Fruit fly (Drosophila melanogaster): ENCODE measurements around the gene CG7059.

The CG7059 gene

DNA sequence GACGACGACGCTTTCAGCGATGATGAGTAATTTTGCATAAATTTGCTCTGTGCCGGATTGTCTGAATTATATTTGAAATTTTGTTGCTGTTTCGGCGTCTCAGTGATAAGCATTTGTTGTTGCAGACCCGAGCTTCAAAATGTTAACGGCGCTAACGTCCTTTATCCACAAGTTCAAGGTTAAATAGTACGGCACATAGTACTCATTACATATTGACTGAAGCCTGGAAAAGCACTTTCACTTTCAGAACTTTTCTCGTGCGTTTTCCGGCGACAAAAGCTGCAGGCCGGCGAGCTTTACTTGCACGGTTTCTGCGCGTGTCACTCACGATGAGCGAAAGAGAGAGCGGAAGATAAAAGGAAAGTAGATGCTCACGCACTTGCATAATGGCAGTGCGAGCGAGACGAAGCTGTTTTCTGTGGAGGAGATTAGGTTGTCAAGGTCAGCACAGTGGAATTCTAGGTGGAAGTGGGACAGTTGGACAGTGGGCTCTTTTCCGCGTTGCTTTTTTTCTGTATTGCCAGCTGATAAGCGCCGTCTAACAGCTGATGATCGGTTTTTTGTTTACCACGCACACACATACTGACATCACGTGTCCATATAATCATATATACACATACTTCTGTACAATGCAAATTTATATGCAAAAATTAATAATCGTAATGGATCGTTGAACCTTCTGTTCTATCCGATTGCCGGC lies 21.4 kb upstream of the CG7059 start (continued):
- no peak for TF ChIP-seq B-H2 (GFP tag; optimal IDR thresholded peaks at IDR 0.05)
- no peak for TF ChIP-seq CG1647 (GFP tag; optimal IDR thresholded peaks at IDR 0.05)
- TF ChIP-seq lab (GFP tag; optimal IDR thresholded peaks at IDR 0.05) = no peak
- TF ChIP-seq CG7839 (tag; optimal IDR thresholded peaks at IDR 0.05) = no peak
- TF ChIP-seq ERR (GFP tag; optimal IDR thresholded peaks at IDR 0.05) = peak; percentile 93
- TF ChIP-seq ato (GFP tag; IDR thresholded peaks at IDR 0.05; ENCODE audit: partially characterized antibody) = 0 out of 2 replicates have a peak, but pooled peaks have one; percentile 39
- TF ChIP-seq Xrp1 (GFP tag; IDR thresholded peaks at IDR 0.05) = no peak
- TF ChIP-seq vnd (GFP tag; IDR thresholded peaks at IDR 0.05; ENCODE audit: partially characterized antibody) = peak; percentile 60
- TF ChIP-seq CG8290 (GFP tag; optimal IDR thresholded peaks at IDR 0.05) = no peak
- peak in 1 of 2 experiments; percentile 33 for TF ChIP-seq CG8290 (tag; optimal IDR thresholded peaks at IDR 0.05)
- TF ChIP-seq ems (GFP tag; optimal IDR thresholded peaks at IDR 0.05) = no peak
- TF ChIP-seq schlank (tag; optimal IDR thresholded peaks at IDR 0.05) = no peak
- TF ChIP-seq fd64A (GFP tag; optimal IDR thresholded peaks at IDR 0.05) = no peak
- no peak for TF ChIP-seq gce (GFP tag; IDR thresholded peaks at IDR 0.05)
- no peak for TF ChIP-seq CG1792 (GFP tag; optimal IDR thresholded peaks at IDR 0.05)
- TF ChIP-seq CG17912 (GFP tag; optimal IDR thresholded peaks at IDR 0.05) = peak; percentile 6
- TF ChIP-seq CG3838 (GFP tag; optimal IDR thresholded peaks at IDR 0.05) = no peak
- TF ChIP-seq gcm (GFP tag; optimal IDR thresholded peaks at IDR 0.05) = no peak
- no peak for TF ChIP-seq az2 (GFP tag; optimal IDR thresholded peaks at IDR 0.05)
- no peak for TF ChIP-seq Vsx1 (GFP tag; optimal IDR thresholded peaks at IDR 0.05)
- TF ChIP-seq Side (GFP tag; optimal IDR thresholded peaks at IDR 0.05) = no peak
- no peak for TF ChIP-seq CG7372 (GFP tag; IDR thresholded peaks at IDR 0.05)
- no peak for TF ChIP-seq lilli (GFP tag; optimal IDR thresholded peaks at IDR 0.05)
- TF ChIP-seq CG6654 (GFP tag; optimal IDR thresholded peaks at IDR 0.05) = peak; percentile 2
- TF ChIP-seq CG9215 (GFP tag; IDR thresholded peaks at IDR 0.05) = no peak
- TF ChIP-seq lola (GFP tag; optimal IDR thresholded peaks at IDR 0.05) = peak in 1 of 3 experiments; percentile 27
- no peak for TF ChIP-seq ab (GFP tag; optimal IDR thresholded peaks at IDR 0.05)
- TF ChIP-seq ara (GFP tag; IDR thresholded peaks at IDR 0.05) = peak; percentile 10; the same call in 1 of the 2 replicates
- TF ChIP-seq ro (GFP tag; IDR thresholded peaks at IDR 0.05) = no peak
- TF ChIP-seq CG12071 (GFP tag; optimal IDR thresholded peaks at IDR 0.05) = peak; percentile 8
- no peak for TF ChIP-seq CG10979 (tag; optimal IDR thresholded peaks at IDR 0.05)
- TF ChIP-seq PHDP (tag; optimal IDR thresholded peaks at IDR 0.05) = no peak
- no peak for TF ChIP-seq kni (GFP tag; optimal IDR thresholded peaks at IDR 0.05)
- TF ChIP-seq amos (GFP tag; IDR thresholded peaks at IDR 0.05; ENCODE audit: partially characterized antibody) = peak; percentile 38; the same call in 1 of the 2 replicates
- peak; percentile 40; the same call in 1 of the 3 replicates for TF ChIP-seq Doc3 (GFP tag; IDR thresholded peaks at IDR 0.05; ENCODE audit: partially characterized antibody)
- TF ChIP-seq oc (tag; optimal IDR thresholded peaks at IDR 0.05) = peak; percentile 72
- no peak for TF ChIP-seq fu2 (GFP tag; optimal IDR thresholded peaks at IDR 0.05)
- peak; percentile 38 for TF ChIP-seq abd-A (tag; optimal IDR thresholded peaks at IDR 0.05)
- no peak for TF ChIP-seq Nf-YB (GFP tag; optimal IDR thresholded peaks at IDR 0.05)
- TF ChIP-seq sens (GFP tag) = no peak
- no peak for TF ChIP-seq crc (GFP tag; optimal IDR thresholded peaks at IDR 0.05)
- TF ChIP-seq sob (GFP tag; IDR thresholded peaks at IDR 0.05) = 0 out of 2 replicates have a peak, but pooled peaks have one; percentile 27
- no peak for TF ChIP-seq odd (GFP tag; optimal IDR thresholded peaks at IDR 0.05)
- TF ChIP-seq ken (GFP tag; IDR thresholded peaks at IDR 0.05) = 0 out of 3 replicates have a peak, but pooled peaks have one; percentile 29
- peak; percentile 97 for TF ChIP-seq CG4707 (GFP tag; optimal IDR thresholded peaks at IDR 0.05)
- TF ChIP-seq Bteb2 (GFP tag; optimal IDR thresholded peaks at IDR 0.05) = no peak
- TF ChIP-seq inv (GFP tag; IDR thresholded peaks at IDR 0.05; ENCODE audit: partially characterized antibody) = no peak
- no peak for TF ChIP-seq yki (optimal IDR thresholded peaks at IDR 0.05)
- no peak for TF ChIP-seq stwl (tag; optimal IDR thresholded peaks at IDR 0.05)
- TF ChIP-seq Neu2 (GFP tag; optimal IDR thresholded peaks at IDR 0.05; ENCODE audit: borderline replicate concordance) = no peak
